Worm (Caenorhabditis elegans) whole organism, mixed stage, embryonic: Measurements from ENCODE around the gene irld-62.

ENCODE experiments used
- ces-1 ChIP-seq: fragments of 150-350 bp; optimal IDR thresholded peaks from 2 replicates; lab custom pipeline; 2014; ENCODE audit warnings: missing biosample characterization, missing genetic modification reagents, missing genetic modification characterization
- elt-3 ChIP-seq: fragments of 150-350 bp; optimal IDR thresholded peaks from 2 replicates; lab custom pipeline; 2014; ENCODE audit warnings: missing biosample characterization, missing genetic modification characterization
- lin-13 ChIP-seq: fragments of 150-350 bp; optimal IDR thresholded peaks from 2 replicates; lab custom pipeline; 2014; ENCODE audit warnings: missing biosample characterization, missing genetic modification characterization
- mab-5 ChIP-seq: fragments of 150-350 bp; optimal IDR thresholded peaks from 2 replicates; lab custom pipeline; 2014; ENCODE audit warnings: missing biosample characterization, missing genetic modification characterization
- mep-1 ChIP-seq: fragments of 150-350 bp; optimal IDR thresholded peaks from 2 replicates; lab custom pipeline; 2017; ENCODE audit warnings: missing biosample characterization, missing genetic modification reagents, missing genetic modification characterization, inconsistent platforms
- nhr-237 ChIP-seq: fragments of 150-350 bp; optimal IDR thresholded peaks from 2 replicates; lab custom pipeline; 2014; ENCODE audit warnings: missing biosample characterization, missing genetic modification characterization
- pha-4 ChIP-seq: fragments of 150-350 bp; optimal IDR thresholded peaks from 2 replicates; lab custom pipeline; 2018; ENCODE audit warnings: missing biosample characterization, missing genetic modification reagents, missing genetic modification characterization
- sem-2 ChIP-seq: fragments of 200-800 bp; sonication (Bioruptor generic); optimal IDR thresholded peaks from 2 replicates; lab custom pipeline; 2018; ENCODE audit warnings: mild to moderate bottlenecking, missing genetic modification characterization, missing compliant biosample characterization
- snpc-4 ChIP-seq: fragments of 150-350 bp; optimal IDR thresholded peaks from 2 replicates; lab custom pipeline; 2014; ENCODE audit warnings: missing biosample characterization, missing genetic modification characterization
- unc-62 ChIP-seq: fragments of 150-350 bp; optimal IDR thresholded peaks from 2 replicates; lab custom pipeline; 2014; ENCODE audit warnings: missing biosample characterization, missing genetic modification reagents, missing genetic modification characterization

DNA sequence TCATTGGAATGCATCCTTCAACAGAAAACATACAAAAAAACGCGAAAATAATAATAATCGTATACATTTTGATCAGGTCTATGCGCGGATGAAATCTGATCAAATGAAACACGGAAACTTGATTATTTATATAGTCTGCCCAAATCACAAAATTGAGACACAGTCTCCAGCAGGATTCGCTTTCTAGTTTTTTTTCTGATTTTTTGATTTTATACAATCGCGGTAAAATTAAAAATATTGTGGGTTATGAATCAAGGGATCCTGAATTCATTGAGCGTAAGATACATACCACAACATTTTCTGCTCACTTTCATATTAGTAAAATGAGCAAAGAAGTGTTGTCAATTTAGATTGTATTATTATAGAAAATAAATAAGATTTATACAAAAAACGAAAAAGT lies 38.2 kb downstream of the irld-62 start, which contains the start of gene clec-230:
- TF ChIP-seq elt-3 (no peak), nhr-237 (tag; lab: Kevin White, UChicago) (no peak), lin-13 (tag; lab: Kevin White, UChicago) (no peak), snpc-4 (no peak), mab-5 (no peak), pha-4 (no peak), ces-1 (no peak), sem-2 (no peak), mep-1 (tag; lab: Kevin White, UChicago) (no peak), unc-62 (no peak)
